Worm (Caenorhabditis elegans): ENCODE measurements around the gene ech-4.

DNA sequence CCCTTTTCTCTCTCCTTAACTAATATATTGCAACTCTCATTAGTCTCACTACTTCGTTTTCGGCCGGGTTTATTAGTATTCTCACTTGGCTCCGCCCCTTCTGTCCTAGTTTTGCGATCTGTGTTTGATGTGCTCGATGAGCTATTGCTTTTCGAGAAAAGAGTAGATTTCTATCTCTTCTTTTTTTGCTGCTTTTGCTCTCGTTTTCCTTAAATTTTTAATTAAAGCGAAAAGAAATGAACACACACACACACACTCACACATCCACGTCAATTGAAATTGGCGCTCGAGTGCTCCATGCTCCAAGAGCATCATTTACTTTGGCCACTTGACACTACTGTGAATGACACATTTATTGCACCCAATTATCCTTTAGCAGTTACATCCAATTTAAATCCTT lies 16.4 kb upstream of the ech-4 start:
- no peak for TF ChIP-seq ets-5 (GFP tag; IDR thresholded peaks at IDR 0.05)
- no peak for TF ChIP-seq nhr-28 (tag; optimal IDR thresholded peaks at IDR 0.05)
- no peak for TF ChIP-seq blmp-1 (tag; optimal IDR thresholded peaks at IDR 0.05)
- TF ChIP-seq ceh-90 (tag; optimal IDR thresholded peaks at IDR 0.05), result no peak
- TF ChIP-seq nhr-76 (tag; optimal IDR thresholded peaks at IDR 0.05), result no peak
- TF ChIP-seq Y116A8C.19 (tag; optimal IDR thresholded peaks at IDR 0.05; ENCODE audit: borderline replicate concordance), result no peak
- TF ChIP-seq pag-3 (tag; optimal IDR thresholded peaks at IDR 0.05; ENCODE audit: borderline replicate concordance, insufficient read depth), result no peak
- TF ChIP-seq nhr-237 (tag; optimal IDR thresholded peaks at IDR 0.05), result no peak
- no peak for TF ChIP-seq mdl-1 (tag; optimal IDR thresholded peaks at IDR 0.05)
- TF ChIP-seq dpl-1 (GFP tag; optimal IDR thresholded peaks at IDR 0.05), result no peak
- TF ChIP-seq tbx-2 (tag; optimal IDR thresholded peaks at IDR 0.05), result no peak
